Fruit fly (Drosophila melanogaster) whole organism, embryonic: ENCODE data around the gene CG32708.

Experiments used
- B-H1 ChIP-seq: fragments of 200-800 bp; sonication (Bioruptor generic); IDR thresholded peaks from 3 replicates; pipeline ENCODE4 v1.3.6; 2022; ENCODE audit warnings: missing biosample characterization, missing genetic modification characterization
- CG1024 ChIP-seq: fragments of 200-800 bp; sonication (Bioruptor generic); IDR thresholded peaks from 2 replicates; pipeline ENCODE4 v1.3.6; 2022; ENCODE audit warnings: missing biosample characterization, missing genetic modification characterization
- CG10321 ChIP-seq: fragments of 200-800 bp; sonication (Bioruptor generic); IDR thresholded peaks from 2 replicates; pipeline ENCODE4 v1.3.6; 2022; ENCODE audit warnings: missing biosample characterization, missing genetic modification characterization
- CG11398 ChIP-seq: fragments of 200-800 bp; sonication (Bioruptor generic); optimal IDR thresholded peaks from 2 replicates; lab custom pipeline; 2016; ENCODE audit warnings: missing biosample characterization, missing genetic modification characterization
- CG11560 ChIP-seq: fragments of 200-800 bp; sonication (Bioruptor generic); IDR thresholded peaks from 3 replicates; pipeline ENCODE4 v1.3.6; 2022; ENCODE audit warnings: missing biosample characterization, missing genetic modification characterization
- CG12219 ChIP-seq: fragments of 200-800 bp; sonication (Bioruptor generic); optimal IDR thresholded peaks from 3 replicates; lab custom pipeline; 2018; ENCODE audit warnings: missing biosample characterization, mild to moderate bottlenecking, missing genetic modification characterization
- CG12236 ChIP-seq: fragments of 200-800 bp; sonication (Bioruptor generic); optimal IDR thresholded peaks from 2 replicates; lab custom pipeline; 2016; ENCODE audit warnings: missing biosample characterization, missing genetic modification characterization
- CG12769 ChIP-seq: fragments of 200-800 bp; sonication (Bioruptor generic); optimal IDR thresholded peaks from 2 replicates; lab custom pipeline; 2019; ENCODE audit warnings: missing biosample characterization, mild to moderate bottlenecking, missing genetic modification characterization, moderate library complexity
- CG13894 ChIP-seq: fragments of 200-800 bp; sonication (Bioruptor generic); optimal IDR thresholded peaks from 3 replicates; lab custom pipeline; 2018; ENCODE audit warnings: missing biosample characterization, mild to moderate bottlenecking, missing genetic modification characterization, moderate library complexity
- CG17912 ChIP-seq: fragments of 200-800 bp; sonication (Bioruptor generic); optimal IDR thresholded peaks from 2 replicates; lab custom pipeline; 2018; ENCODE audit warnings: missing biosample characterization, mild to moderate bottlenecking, missing genetic modification characterization
- CG18011 ChIP-seq: fragments of 200-800 bp; sonication (Bioruptor generic); optimal IDR thresholded peaks from 2 replicates; lab custom pipeline; 2017; ENCODE audit warnings: missing biosample characterization, missing genetic modification characterization, mild to moderate bottlenecking, moderate library complexity, missing genotype
- CG2202 ChIP-seq: fragments of 200-800 bp; sonication (Bioruptor generic); optimal IDR thresholded peaks from 2 replicates; lab custom pipeline; 2018; ENCODE audit warnings: missing biosample characterization, mild to moderate bottlenecking, missing genetic modification characterization
- CG34376 ChIP-seq: fragments of 200-800 bp; sonication (Bioruptor generic); optimal IDR thresholded peaks from 2 replicates; lab custom pipeline; 2018; ENCODE audit warnings: missing biosample characterization, mild to moderate bottlenecking, missing genetic modification characterization
- CG4282 ChIP-seq: fragments of 200-800 bp; sonication (Bioruptor generic); optimal IDR thresholded peaks from 2 replicates; lab custom pipeline; 2016; ENCODE audit warnings: missing biosample characterization, missing genetic modification characterization
- CG6813 ChIP-seq: fragments of 200-800 bp; sonication (Bioruptor generic); optimal IDR thresholded peaks from 2 replicates; lab custom pipeline; 2017; ENCODE audit warnings: missing biosample characterization, missing genetic modification characterization, mild to moderate bottlenecking, moderate library complexity, missing genetic modification reagents
- CG8944 ChIP-seq: fragments of 200-800 bp; sonication (Bioruptor generic); optimal IDR thresholded peaks from 3 replicates; lab custom pipeline; 2016; ENCODE audit warnings: missing biosample characterization, missing genetic modification characterization
- Chrac-16 ChIP-seq: fragments of 200-800 bp; sonication (Bioruptor generic); optimal IDR thresholded peaks from 3 replicates; lab custom pipeline; 2016; ENCODE audit warnings: missing biosample characterization, missing genetic modification characterization
- D19A ChIP-seq: fragments of 200-800 bp; optimal IDR thresholded peaks from 3 replicates; lab custom pipeline; 2019; ENCODE audit warnings: missing biosample characterization, mild to moderate bottlenecking, missing genetic modification characterization, moderate library complexity
- Dek ChIP-seq: fragments of 200-800 bp; sonication (Bioruptor generic); optimal IDR thresholded peaks from 3 replicates; lab custom pipeline; 2019; ENCODE audit warnings: missing biosample characterization, mild to moderate bottlenecking, missing genetic modification characterization, moderate library complexity
- Dip2 ChIP-seq: fragments of 200-800 bp; sonication (Bioruptor generic); IDR thresholded peaks from 2 replicates; pipeline ENCODE4 v1.3.6; 2022; ENCODE audit warnings: missing biosample characterization, missing genetic modification characterization
- Dref ChIP-seq: fragments of 200-800 bp; sonication (Bioruptor generic); IDR thresholded peaks from 2 replicates; pipeline ENCODE4 v1.3.6; 2022; ENCODE audit warnings: missing biosample characterization, missing genetic modification characterization
- Elba2 ChIP-seq: fragments of 200-800 bp; sonication (Bioruptor generic); optimal IDR thresholded peaks from 3 replicates; lab custom pipeline; 2016; ENCODE audit warnings: missing biosample characterization, missing genetic modification characterization
- HHEX ChIP-seq: fragments of 200-800 bp; sonication (Bioruptor generic); optimal IDR thresholded peaks from 3 replicates; lab custom pipeline; 2017; ENCODE audit warnings: missing biosample characterization, mild to moderate bottlenecking, missing genetic modification characterization, missing genetic modification reagents
- HLH3B ChIP-seq: fragments of 200-800 bp; sonication (Bioruptor generic); IDR thresholded peaks from 2 replicates; pipeline ENCODE4 v1.3.6; 2022; ENCODE audit warnings: missing biosample characterization, missing genetic modification characterization
- Hr3 ChIP-seq: fragments of 200-800 bp; sonication (Bioruptor generic); optimal IDR thresholded peaks from 3 replicates; lab custom pipeline; 2016; ENCODE audit warnings: missing biosample characterization, missing genetic modification characterization
- MTF-1 ChIP-seq: fragments of 200-800 bp; sonication (Bioruptor generic); optimal IDR thresholded peaks from 2 replicates; lab custom pipeline; 2018; ENCODE audit warnings: missing biosample characterization, mild to moderate bottlenecking, missing genetic modification characterization, borderline replicate concordance
- Med ChIP-seq: fragments of 200-800 bp; sonication (Bioruptor generic); peaks from one replicate; lab custom pipeline; 2016; ENCODE audit warnings: missing biosample characterization, missing genetic modification characterization, mild to moderate bottlenecking, inconsistent platforms, moderate library complexity
- NfI ChIP-seq: fragments of 200-800 bp; sonication (Bioruptor generic); optimal IDR thresholded peaks from 3 replicates; lab custom pipeline; 2018; ENCODE audit warnings: missing biosample characterization, mild to moderate bottlenecking, missing genetic modification characterization, moderate library complexity
- Rx ChIP-seq: fragments of 200-800 bp; sonication (Bioruptor generic); IDR thresholded peaks from 2 replicates; pipeline ENCODE4 v1.3.6; 2022; ENCODE audit warnings: missing biosample characterization, missing genetic modification characterization
- YL-1 ChIP-seq: fragments of 200-800 bp; sonication (Bioruptor generic); optimal IDR thresholded peaks from 3 replicates; lab custom pipeline; 2017; ENCODE audit warnings: missing biosample characterization, mild to moderate bottlenecking, missing genetic modification characterization
- ash1 ChIP-seq: fragments of 200-800 bp; sonication (Bioruptor generic); optimal IDR thresholded peaks from 2 replicates; lab custom pipeline; 2018; ENCODE audit warnings: missing biosample characterization, mild to moderate bottlenecking, missing genetic modification characterization
- chn ChIP-seq: fragments of 200-800 bp; sonication (Bioruptor generic); optimal IDR thresholded peaks from 2 replicates; lab custom pipeline; 2016; ENCODE audit warnings: missing biosample characterization, missing genetic modification characterization
- dan ChIP-seq: fragments of 200-800 bp; sonication (Bioruptor generic); IDR thresholded peaks from 2 replicates; pipeline ENCODE4 v1.3.6; 2022; ENCODE audit warnings: missing biosample characterization, missing genetic modification characterization
- dimm ChIP-seq: fragments of 200-800 bp; sonication (Bioruptor generic); IDR thresholded peaks from 2 replicates; pipeline ENCODE4 v1.3.6; 2022; ENCODE audit warnings: missing biosample characterization, missing genetic modification characterization
- dmrt99B ChIP-seq: fragments of 200-800 bp; sonication (Bioruptor generic); optimal IDR thresholded peaks from 2 replicates; lab custom pipeline; 2018; ENCODE audit warnings: missing biosample characterization, mild to moderate bottlenecking, missing genetic modification characterization, moderate library complexity
- esg ChIP-seq: fragments of 200-800 bp; sonication (Bioruptor generic); conservative IDR thresholded peaks from 2 replicates; pipeline ENCODE4 v1.3.6; 2022; ENCODE audit warnings: missing biosample characterization, missing genetic modification characterization
- fd3F ChIP-seq: fragments of 200-800 bp; sonication (Bioruptor generic); optimal IDR thresholded peaks from 2 replicates; lab custom pipeline; 2018; ENCODE audit warnings: missing biosample characterization, mild to moderate bottlenecking, missing genetic modification characterization, moderate library complexity
- fu2 ChIP-seq: fragments of 200-800 bp; sonication (Bioruptor generic); optimal IDR thresholded peaks from 2 replicates; lab custom pipeline; 2016; ENCODE audit warnings: missing biosample characterization, missing genetic modification characterization
- her ChIP-seq: fragments of 200-800 bp; sonication (Bioruptor generic); optimal IDR thresholded peaks from 2 replicates; lab custom pipeline; 2016; ENCODE audit warnings: missing biosample characterization, missing genetic modification characterization
- insv ChIP-seq, 2 experiments: fragments of 200-800 bp; sonication (Bioruptor generic); optimal IDR thresholded peaks; 3 replicates each; lab custom pipeline; 2016 to 2018; ENCODE audit warnings: missing biosample characterization in 2 of 2, missing genetic modification characterization in 2 of 2
- lab ChIP-seq: fragments of 200-800 bp; sonication (Bioruptor generic); optimal IDR thresholded peaks from 3 replicates; lab custom pipeline; 2017; ENCODE audit warnings: missing biosample characterization, missing genetic modification characterization, mild to moderate bottlenecking, moderate library complexity, missing genetic modification reagents
- oc ChIP-seq: fragments of 200-800 bp; sonication (Bioruptor generic); optimal IDR thresholded peaks from 2 replicates; lab custom pipeline; 2018; ENCODE audit warnings: missing biosample characterization, mild to moderate bottlenecking, missing genetic modification characterization, moderate library complexity
- pzg ChIP-seq: fragments of 200-800 bp; sonication (Bioruptor generic); optimal IDR thresholded peaks from 3 replicates; lab custom pipeline; 2018; ENCODE audit warnings: missing biosample characterization, mild to moderate bottlenecking, missing genetic modification characterization, moderate library complexity
- rib ChIP-seq: fragments of 200-800 bp; sonication (Bioruptor generic); IDR thresholded peaks from 2 replicates; pipeline ENCODE4 v1.3.6; 2022; ENCODE audit warnings: missing biosample characterization, missing genetic modification characterization
- row ChIP-seq: fragments of 200-800 bp; sonication (Bioruptor generic); IDR thresholded peaks from 3 replicates; pipeline ENCODE4 v1.3.6; 2022; ENCODE audit warnings: missing biosample characterization, missing genetic modification characterization
- sens ChIP-seq: fragments of 200-800 bp; sonication (Bioruptor generic); peaks from one replicate; lab custom pipeline; 2016; ENCODE audit warnings: missing biosample characterization, missing genetic modification characterization
- stc ChIP-seq: fragments of 200-800 bp; sonication (Bioruptor generic); IDR thresholded peaks from 2 replicates; pipeline ENCODE4 v1.3.6; 2022; ENCODE audit warnings: missing biosample characterization, missing genetic modification characterization
- tap ChIP-seq: fragments of 200-800 bp; optimal IDR thresholded peaks from 3 replicates; lab custom pipeline; 2019; ENCODE audit warnings: missing biosample characterization, mild to moderate bottlenecking, missing genetic modification characterization, moderate library complexity
- tin ChIP-seq: fragments of 200-800 bp; sonication (Bioruptor generic); optimal IDR thresholded peaks from 3 replicates; lab custom pipeline; 2016; ENCODE audit warnings: missing biosample characterization, missing genetic modification characterization
- twi ChIP-seq: fragments of 200-800 bp; optimal IDR thresholded peaks from 2 replicates; lab custom pipeline; 2019; ENCODE audit warnings: missing biosample characterization, mild to moderate bottlenecking, missing genetic modification characterization, moderate library complexity
- zen ChIP-seq: fragments of 200-800 bp; sonication (Bioruptor generic); optimal IDR thresholded peaks from 3 replicates; lab custom pipeline; 2018; ENCODE audit warnings: missing biosample characterization, mild to moderate bottlenecking, missing genetic modification characterization, moderate library complexity

CG32708 gene

dm6 chrX:9117831-9118230 lies 32.1 kb downstream of the CG32708 start:
- TF ChIP-seq CG4282 = no peak
- TF ChIP-seq CG2202 (tag; lab: Kevin White, UChicago) = no peak
- TF ChIP-seq B-H1 (GFP tag; lab: Robert Waterston, UW) = no peak
- no peak for TF ChIP-seq CG17912 (GFP tag; lab: Kevin White, UChicago)
- no peak for TF ChIP-seq Dek
- TF ChIP-seq YL-1 (GFP tag; lab: Kevin White, UChicago) = no peak
- no peak for TF ChIP-seq rib (GFP tag; lab: Robert Waterston, UW)
- peak; percentile 4 for TF ChIP-seq zen
- TF ChIP-seq insv (GFP tag; optimal IDR thresholded peaks at IDR 0.05; lab: Kevin White, UChicago) = peak; percentile 49 to 96
- TF ChIP-seq row = 0 out of 3 replicates have a peak, but pooled peaks have one; percentile 2
- no peak for TF ChIP-seq ash1 (GFP tag; lab: Kevin White, UChicago)
- no peak for TF ChIP-seq MTF-1 (GFP tag; lab: Kevin White, UChicago)
- TF ChIP-seq fd3F (GFP tag; lab: Kevin White, UChicago) = no peak
- no peak for TF ChIP-seq lab (GFP tag; lab: Kevin White, UChicago)
- TF ChIP-seq Med (GFP tag; lab: Kevin White, UChicago) = no peak
- TF ChIP-seq chn (GFP tag; lab: Kevin White, UChicago) = no peak
- no peak for TF ChIP-seq Hr3 (GFP tag; lab: Kevin White, UChicago)
- TF ChIP-seq Elba2 = peak; percentile 30
- peak; percentile 61 for TF ChIP-seq sens (GFP tag; lab: Kevin White, UChicago)
- TF ChIP-seq CG12219 (GFP tag; lab: Kevin White, UChicago) = no peak
- TF ChIP-seq tin (GFP tag; lab: Kevin White, UChicago) = no peak
- no peak for TF ChIP-seq her (GFP tag; lab: Kevin White, UChicago)
- TF ChIP-seq HHEX (GFP tag; lab: Kevin White, UChicago) = no peak
- peak; percentile 50 for TF ChIP-seq CG13894 (tag; lab: Kevin White, UChicago)
- no peak for TF ChIP-seq dan (GFP tag; lab: Robert Waterston, UW)
- no peak for TF ChIP-seq CG34376 (GFP tag; lab: Kevin White, UChicago)

- no peak for TF ChIP-seq CG1024 (GFP tag; lab: Robert Waterston, UW)
- TF ChIP-seq NfI (GFP tag; lab: Kevin White, UChicago) = no peak
- TF ChIP-seq CG12236 (GFP tag; lab: Kevin White, UChicago) = no peak
- TF ChIP-seq pzg (GFP tag; lab: Kevin White, UChicago) = no peak
- peak; percentile 14 for TF ChIP-seq CG6813
- TF ChIP-seq twi = no peak
- no peak for TF ChIP-seq stc (GFP tag; lab: Robert Waterston, UW)
- no peak for TF ChIP-seq Rx (GFP tag; lab: Robert Waterston, UW)
- peak; percentile 69 for TF ChIP-seq tap (tag; lab: Kevin White, UChicago)
- no peak for TF ChIP-seq Dref (GFP tag; lab: Robert Waterston, UW)
- no peak for TF ChIP-seq CG11398 (GFP tag; lab: Kevin White, UChicago)
- TF ChIP-seq CG10321 = no peak
- no peak for TF ChIP-seq dimm (GFP tag; lab: Robert Waterston, UW)
- TF ChIP-seq CG8944 = no peak
- TF ChIP-seq Dip2 (GFP tag; lab: Robert Waterston, UW) = no peak
- no peak for TF ChIP-seq oc (tag; lab: Kevin White, UChicago)
- peak; percentile 53 for TF ChIP-seq D19A (tag; lab: Kevin White, UChicago)
- TF ChIP-seq fu2 (GFP tag; lab: Kevin White, UChicago) = no peak
- TF ChIP-seq dmrt99B (tag; lab: Kevin White, UChicago) = peak; percentile 76
- no peak for TF ChIP-seq CG12769 (tag; lab: Kevin White, UChicago)
- 0 out of 2 replicates have a peak, but pooled peaks have one; percentile 48 for TF ChIP-seq HLH3B (GFP tag; lab: Robert Waterston, UW)
- no peak for TF ChIP-seq CG18011
- TF ChIP-seq CG11560 (tag; lab: Robert Waterston, UW) = no peak
- no peak for TF ChIP-seq Chrac-16 (GFP tag; lab: Kevin White, UChicago)
- TF ChIP-seq esg = 0 out of 2 replicates have a peak, but pooled peaks have one; percentile 9
Measured at dm6 chrX:9118961-9119633, 33.4 kb downstream of the CG32708 start.
